Fruit fly (Drosophila melanogaster) whole organism, adult: ENCODE results near the gene CCDC53.
A peak's percentile ranks its signal among the peaks of the same experiment; 100 is the strongest.

Experiments
- CG11617 ChIP-seq: fragments of 200-800 bp; sonication (Bioruptor generic); optimal IDR thresholded peaks from 2 replicates; lab custom pipeline; 2017; ENCODE audit warnings: mild to moderate bottlenecking, missing biosample characterization, missing genetic modification reagents, missing genetic modification characterization
- CG12768 ChIP-seq: fragments of 200-800 bp; sonication (Bioruptor generic); optimal IDR thresholded peaks from 2 replicates; lab custom pipeline; 2017; ENCODE audit warnings: missing biosample characterization, missing genetic modification characterization, mild to moderate bottlenecking, moderate library complexity, missing genetic modification reagents
- CG14711 ChIP-seq: fragments of 200-800 bp; sonication (Bioruptor generic); optimal IDR thresholded peaks from 2 replicates; lab custom pipeline; 2018; ENCODE audit warnings: missing biosample characterization, mild to moderate bottlenecking, missing genetic modification characterization, moderate library complexity
- CG1620 ChIP-seq: fragments of 200-800 bp; sonication (Bioruptor generic); optimal IDR thresholded peaks from 2 replicates; lab custom pipeline; 2016; ENCODE audit warnings: missing biosample characterization, missing genetic modification characterization
- CG33017 ChIP-seq: fragments of 200-800 bp; sonication (Bioruptor generic); optimal IDR thresholded peaks from 2 replicates; lab custom pipeline; 2018; ENCODE audit warnings: missing biosample characterization, mild to moderate bottlenecking, missing genetic modification characterization, moderate library complexity
- CG5204 ChIP-seq: fragments of 200-800 bp; sonication (Bioruptor generic); optimal IDR thresholded peaks from 2 replicates; lab custom pipeline; 2016; ENCODE audit warnings: missing biosample characterization, missing genetic modification characterization
- CG7045 ChIP-seq: fragments of 200-800 bp; sonication (Bioruptor generic); optimal IDR thresholded peaks from 2 replicates; lab custom pipeline; 2017; ENCODE audit warnings: missing biosample characterization, mild to moderate bottlenecking, missing genetic modification characterization
- CG7101 ChIP-seq: fragments of 200-800 bp; sonication (Bioruptor generic); optimal IDR thresholded peaks from 2 replicates; lab custom pipeline; 2018; ENCODE audit warnings: missing biosample characterization, mild to moderate bottlenecking, missing genetic modification characterization, moderate library complexity
- Clk ChIP-seq: fragments of 200-800 bp; sonication (Bioruptor generic); optimal IDR thresholded peaks from 2 replicates; lab custom pipeline; 2017; ENCODE audit warnings: missing biosample characterization, missing genetic modification characterization
- Crg-1 ChIP-seq: fragments of 200-800 bp; sonication (Bioruptor generic); optimal IDR thresholded peaks from 2 replicates; lab custom pipeline; 2016; ENCODE audit warnings: missing biosample characterization, missing genetic modification characterization
- Hr96 ChIP-seq: fragments of 200-800 bp; sonication (Bioruptor generic); optimal IDR thresholded peaks from 2 replicates; lab custom pipeline; 2016; ENCODE audit warnings: missing biosample characterization, missing genetic modification characterization
- Mnt ChIP-seq: fragments of 200-800 bp; sonication (Bioruptor generic); optimal IDR thresholded peaks from 2 replicates; lab custom pipeline; 2016; ENCODE audit warnings: missing biosample characterization, mild to moderate bottlenecking, missing genetic modification characterization
- bab1 ChIP-seq: fragments of 200-800 bp; sonication (Bioruptor generic); optimal IDR thresholded peaks from 3 replicates; lab custom pipeline; 2019; ENCODE audit warnings: missing biosample characterization, mild to moderate bottlenecking, missing genetic modification characterization, moderate library complexity
- cic ChIP-seq: fragments of 200-800 bp; sonication (Bioruptor generic); optimal IDR thresholded peaks from 2 replicates; lab custom pipeline; 2017; ENCODE audit warnings: missing biosample characterization, mild to moderate bottlenecking, missing genetic modification characterization, moderate library complexity
- cnc ChIP-seq, 2 experiments: fragments of >200 bp; optimal IDR thresholded peaks; 2 replicates each; lab custom pipeline; 2017
- kay ChIP-seq: fragments of 200-800 bp; sonication (Bioruptor generic); peaks from one replicate; lab custom pipeline; 2016; ENCODE audit warnings: missing biosample characterization, missing genetic modification characterization, borderline replicate concordance
- ovo ChIP-seq: fragments of 200-800 bp; sonication (Bioruptor generic); optimal IDR thresholded peaks from 2 replicates; lab custom pipeline; 2016; ENCODE audit warnings: missing biosample characterization, missing genetic modification characterization
- pad ChIP-seq: fragments of 200-800 bp; sonication (Bioruptor generic); optimal IDR thresholded peaks from 3 replicates; lab custom pipeline; 2017; ENCODE audit warnings: missing biosample characterization, missing genetic modification characterization, mild to moderate bottlenecking, moderate library complexity, missing genetic modification reagents
- tj ChIP-seq: fragments of 200-800 bp; sonication (Bioruptor generic); optimal IDR thresholded peaks from 3 replicates; lab custom pipeline; 2017; ENCODE audit warnings: missing biosample characterization, mild to moderate bottlenecking, missing genetic modification characterization, moderate library complexity
- toe ChIP-seq: fragments of 200-800 bp; sonication (Bioruptor generic); optimal IDR thresholded peaks from 2 replicates; lab custom pipeline; 2016; ENCODE audit warnings: missing biosample characterization, missing genetic modification characterization

CCDC53 gene

DNA sequence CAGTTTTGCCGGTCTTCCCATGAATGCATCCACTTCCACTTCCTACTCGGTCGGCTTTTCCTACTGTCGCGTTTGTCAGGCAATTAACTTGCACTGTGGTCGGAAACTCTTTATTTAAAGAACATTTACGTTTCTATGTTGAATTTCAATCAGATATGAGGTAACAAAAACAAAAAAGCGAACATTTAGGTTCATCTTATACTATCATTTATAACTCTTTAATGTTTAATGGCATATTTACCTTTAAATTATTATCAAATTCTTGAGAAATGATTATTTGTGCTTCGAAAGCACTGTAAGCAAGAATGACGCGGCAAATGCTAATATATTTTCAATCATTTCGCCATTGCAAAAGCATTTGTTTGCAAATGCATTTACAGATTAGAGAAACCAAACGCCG lies 7.2 kb upstream of the CCDC53 start:
- TF ChIP-seq cic (no peak), Mnt (GFP tag; lab: Kevin White, UChicago) (no peak), CG12768 (GFP tag; lab: Kevin White, UChicago) (peak; percentile 53), CG11617 (GFP tag; lab: Kevin White, UChicago) (no peak), CG7045 (peak; percentile 18), toe (GFP tag; lab: Kevin White, UChicago) (no peak), CG7101 (tag; lab: Kevin White, UChicago) (peak; percentile 68), cnc (optimal IDR thresholded peaks at IDR 0.05; lab: Kevin White, UChicago) (peak in 1 of 2 experiments; percentile 71), bab1 (GFP tag; lab: Kevin White, UChicago) (no peak), CG33017 (peak; percentile 82), Clk (GFP tag; lab: Kevin White, UChicago) (no peak), CG14711 (tag; lab: Kevin White, UChicago) (peak; percentile 44), tj (GFP tag; lab: Kevin White, UChicago) (peak; percentile 24)

DNA sequence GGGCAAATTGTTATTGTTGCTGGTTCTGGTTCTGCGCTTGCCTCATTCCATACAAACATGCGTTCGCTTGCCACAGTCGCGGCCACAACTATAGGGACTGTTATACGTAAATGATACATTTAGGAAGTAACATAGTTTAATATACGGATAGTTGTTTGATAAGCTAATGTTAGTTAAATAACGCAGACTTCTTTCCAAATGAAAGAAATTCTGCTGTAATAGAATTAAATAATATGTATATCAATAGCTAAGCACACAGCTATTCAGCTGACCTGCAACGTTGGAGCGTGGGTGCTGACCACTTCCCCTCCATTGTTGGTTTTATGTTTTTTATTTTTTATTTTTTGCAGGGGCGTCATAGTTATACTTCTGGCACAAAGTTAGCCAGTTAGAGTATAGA lies 6.2 kb upstream of the CCDC53 start:
- TF ChIP-seq Mnt (GFP tag; lab: Kevin White, UChicago), result peak; percentile 5
- TF ChIP-seq kay (GFP tag; lab: Kevin White, UChicago), result no peak
- TF ChIP-seq pad (GFP tag; lab: Kevin White, UChicago), result peak; percentile 51
- no peak for TF ChIP-seq Hr96 (GFP tag; lab: Kevin White, UChicago)
- peak; percentile 53 for TF ChIP-seq CG14711 (tag; lab: Kevin White, UChicago)
- peak; percentile 30 for TF ChIP-seq tj (GFP tag; lab: Kevin White, UChicago)
- peak; percentile 25 for TF ChIP-seq Clk (GFP tag; lab: Kevin White, UChicago)
- TF ChIP-seq toe (GFP tag; lab: Kevin White, UChicago), result no peak
- peak in 1 of 2 experiments; percentile 14 for TF ChIP-seq cnc (optimal IDR thresholded peaks at IDR 0.05; lab: Kevin White, UChicago)
- TF ChIP-seq CG5204 (GFP tag; lab: Kevin White, UChicago), result no peak
- peak; percentile 44 for TF ChIP-seq CG11617 (GFP tag; lab: Kevin White, UChicago)
- peak; percentile 58 for TF ChIP-seq CG7101 (tag; lab: Kevin White, UChicago)
- peak; percentile 75 for TF ChIP-seq CG33017
- TF ChIP-seq bab1 (GFP tag; lab: Kevin White, UChicago), result peak; percentile 6
- TF ChIP-seq CG1620 (GFP tag; lab: Kevin White, UChicago), result no peak
- TF ChIP-seq CG7045, result peak; percentile 69
- no peak for TF ChIP-seq Crg-1
- no peak for TF ChIP-seq ovo (GFP tag; lab: Kevin White, UChicago)
- peak; percentile 44 for TF ChIP-seq CG12768 (GFP tag; lab: Kevin White, UChicago)

DNA sequence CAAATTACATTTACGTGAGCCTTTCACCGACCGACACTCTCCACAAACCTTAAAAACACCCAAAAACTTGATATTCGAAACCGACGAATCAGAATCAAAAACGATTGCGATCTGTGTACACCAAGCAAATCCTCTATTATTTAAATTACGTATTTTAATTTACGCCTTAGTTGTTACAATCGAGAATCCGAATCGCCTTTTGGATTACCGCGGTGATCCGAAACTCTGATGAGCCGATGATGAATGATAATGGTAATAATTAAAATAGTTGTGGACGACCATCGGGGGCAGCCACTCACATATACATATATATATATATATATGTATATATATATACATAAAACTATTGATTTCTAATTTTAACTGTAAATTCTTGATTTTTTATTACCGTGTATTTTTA lies 1.2 kb upstream of the CCDC53 start, which contains the start of gene CG7367:
Gene CG7367 (minus strand): TSS at position 101 of the 400 bp plus-strand sequence.
- no peak for TF ChIP-seq CG14711 (tag; lab: Kevin White, UChicago)
- TF ChIP-seq Clk (GFP tag; lab: Kevin White, UChicago), result no peak
- TF ChIP-seq CG11617 (GFP tag; lab: Kevin White, UChicago), result no peak
- TF ChIP-seq cic, result no peak
- no peak for TF ChIP-seq Crg-1
- TF ChIP-seq bab1 (GFP tag; lab: Kevin White, UChicago), result no peak
- TF ChIP-seq CG33017, result no peak
- no peak for TF ChIP-seq CG5204 (GFP tag; lab: Kevin White, UChicago)
- TF ChIP-seq CG7101 (tag; lab: Kevin White, UChicago), result no peak
- no peak for TF ChIP-seq CG7045
- no peak for TF ChIP-seq toe (GFP tag; lab: Kevin White, UChicago)
- no peak for TF ChIP-seq tj (GFP tag; lab: Kevin White, UChicago)
- no peak for TF ChIP-seq cnc (optimal IDR thresholded peaks at IDR 0.05; lab: Kevin White, UChicago)
- TF ChIP-seq CG1620 (GFP tag; lab: Kevin White, UChicago), result no peak
- no peak for TF ChIP-seq Mnt (GFP tag; lab: Kevin White, UChicago)
- no peak for TF ChIP-seq CG12768 (GFP tag; lab: Kevin White, UChicago)

DNA sequence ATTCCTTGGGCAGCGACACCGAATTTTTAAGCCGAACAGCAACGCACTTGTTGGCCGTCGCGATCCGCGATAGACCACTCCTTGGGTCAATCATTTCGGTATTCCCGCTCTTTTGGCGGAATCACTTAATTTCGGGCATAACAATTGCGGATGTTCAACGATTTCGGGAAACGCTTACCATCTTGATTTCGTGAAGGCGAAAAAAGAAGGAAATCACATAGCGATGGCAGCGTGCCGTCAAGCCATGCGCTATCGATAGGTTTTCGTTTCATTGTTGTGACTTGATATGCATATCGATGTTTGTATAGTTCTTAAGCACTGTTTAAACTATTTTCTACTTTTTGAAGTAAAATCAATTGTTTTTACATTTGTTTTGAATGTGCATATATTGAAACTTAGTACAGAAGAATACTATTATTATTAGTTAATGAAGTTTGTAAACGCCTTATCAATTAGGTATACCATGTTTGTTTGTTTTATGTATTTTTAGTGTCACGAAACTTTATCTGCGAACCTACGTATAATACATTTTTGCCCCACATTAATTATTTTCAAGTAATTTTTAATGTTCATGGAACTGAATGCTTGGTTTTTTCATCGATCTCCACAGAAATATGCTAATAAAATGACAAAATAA lies 1.9 kb downstream of the CCDC53 start, which contains the start of gene RpL36A:
Gene RpL36A (minus strand): TSS at position 265 of the 637 bp plus-strand sequence.
- TF ChIP-seq toe (GFP tag; lab: Kevin White, UChicago) (no peak), CG7101 (tag; lab: Kevin White, UChicago) (peak; percentile 75), kay (GFP tag; lab: Kevin White, UChicago) (no peak), CG7045 (no peak), CG1620 (GFP tag; lab: Kevin White, UChicago) (peak; percentile 70), CG11617 (GFP tag; lab: Kevin White, UChicago) (peak; percentile 65), CG5204 (GFP tag; lab: Kevin White, UChicago) (no peak), CG12768 (GFP tag; lab: Kevin White, UChicago) (no peak), CG33017 (peak; percentile 40), Crg-1 (peak; percentile 35), tj (GFP tag; lab: Kevin White, UChicago) (peak; percentile 1), cic (no peak), CG14711 (tag; lab: Kevin White, UChicago) (peak; percentile 40), ovo (GFP tag; lab: Kevin White, UChicago) (peak; percentile 41), pad (GFP tag; lab: Kevin White, UChicago) (no peak), cnc (optimal IDR thresholded peaks at IDR 0.05; lab: Kevin White, UChicago) (no peak), Clk (GFP tag; lab: Kevin White, UChicago) (no peak), Mnt (GFP tag; lab: Kevin White, UChicago) (peak; percentile 7), Hr96 (GFP tag; lab: Kevin White, UChicago) (no peak), bab1 (GFP tag; lab: Kevin White, UChicago) (peak; percentile 71)

DNA sequence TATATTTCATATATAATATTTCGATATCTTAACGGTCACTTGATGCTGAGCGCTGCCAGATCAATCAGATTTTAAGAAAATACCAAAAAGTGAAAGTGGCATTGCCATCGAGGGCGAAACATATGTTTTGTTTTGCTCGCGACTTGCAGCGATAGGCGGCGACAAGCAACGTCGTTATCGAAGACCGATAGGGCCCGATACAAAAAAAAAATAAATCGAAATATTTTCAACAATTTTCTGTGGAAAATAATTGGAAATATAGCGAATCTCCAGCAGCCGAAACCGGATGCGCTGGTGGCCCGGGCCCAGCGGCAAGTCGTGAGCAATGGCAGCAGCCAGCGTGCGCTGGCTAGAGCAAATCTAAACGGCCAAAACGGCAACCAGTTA lies 2.4 kb downstream of the CCDC53 start, which contains the start of gene Megf8:
Gene Megf8 (plus strand): TSS at position 190 of the 387 bp plus-strand sequence.
- TF ChIP-seq Clk (GFP tag; lab: Kevin White, UChicago) (no peak), cnc (optimal IDR thresholded peaks at IDR 0.05; lab: Kevin White, UChicago) (no peak), toe (GFP tag; lab: Kevin White, UChicago) (no peak), CG14711 (tag; lab: Kevin White, UChicago) (no peak), tj (GFP tag; lab: Kevin White, UChicago) (no peak), CG11617 (GFP tag; lab: Kevin White, UChicago) (no peak), Mnt (GFP tag; lab: Kevin White, UChicago) (no peak), kay (GFP tag; lab: Kevin White, UChicago) (no peak), CG12768 (GFP tag; lab: Kevin White, UChicago) (no peak), Crg-1 (no peak), Hr96 (GFP tag; lab: Kevin White, UChicago) (no peak), CG5204 (GFP tag; lab: Kevin White, UChicago) (no peak), CG7101 (tag; lab: Kevin White, UChicago) (no peak), pad (GFP tag; lab: Kevin White, UChicago) (no peak), CG33017 (no peak), cic (no peak), CG7045 (no peak)
